Fruit fly (Drosophila melanogaster): ENCODE results near the gene Kap3.

Gene Kap3

dm6 chrX:11340719-11341322 lies 937 bp upstream of the Kap3 start:
- TF ChIP-seq toe (GFP tag; optimal IDR thresholded peaks at IDR 0.05) = no peak
- peak; percentile 34 for TF ChIP-seq CG11617 (GFP tag; optimal IDR thresholded peaks at IDR 0.05)
- peak; percentile 7 for TF ChIP-seq CG7045 (GFP tag; optimal IDR thresholded peaks at IDR 0.05)
- TF ChIP-seq cic (GFP tag; optimal IDR thresholded peaks at IDR 0.05) = peak; percentile 16
- peak; percentile 9 for TF ChIP-seq CG14711 (tag; optimal IDR thresholded peaks at IDR 0.05)
- peak; percentile 97 for TF ChIP-seq pad (GFP tag; optimal IDR thresholded peaks at IDR 0.05)
- no peak for TF ChIP-seq Mnt (GFP tag; optimal IDR thresholded peaks at IDR 0.05)
- peak; percentile 44 for TF ChIP-seq CG5204 (GFP tag; optimal IDR thresholded peaks at IDR 0.05)
- TF ChIP-seq CG12768 (GFP tag; optimal IDR thresholded peaks at IDR 0.05) = no peak
- no peak for TF ChIP-seq Clk (GFP tag; optimal IDR thresholded peaks at IDR 0.05)
- TF ChIP-seq tj (GFP tag; optimal IDR thresholded peaks at IDR 0.05) = peak; percentile 99
- peak; percentile 23 for TF ChIP-seq CG7101 (tag; optimal IDR thresholded peaks at IDR 0.05)
- peak; percentile 29 for TF ChIP-seq CG1620 (GFP tag; optimal IDR thresholded peaks at IDR 0.05)
- TF ChIP-seq kay (GFP tag; ENCODE audit: borderline replicate concordance) = no peak
- peak; percentile 36 for TF ChIP-seq ovo (GFP tag; optimal IDR thresholded peaks at IDR 0.05)
- TF ChIP-seq Crg-1 (GFP tag; optimal IDR thresholded peaks at IDR 0.05) = no peak
- TF ChIP-seq cnc (optimal IDR thresholded peaks at IDR 0.05) = no peak

dm6 chrX:11338973-11339867 lies 664 bp downstream of the Kap3 start:
- TF ChIP-seq kay (GFP tag; ENCODE audit: borderline replicate concordance) = no peak
- TF ChIP-seq CG14711 (tag; optimal IDR thresholded peaks at IDR 0.05) = peak; percentile 31
- TF ChIP-seq CG33017 (tag; optimal IDR thresholded peaks at IDR 0.05) = no peak
- TF ChIP-seq bab1 (GFP tag; optimal IDR thresholded peaks at IDR 0.05) = peak; percentile 54
- no peak for TF ChIP-seq cic (GFP tag; optimal IDR thresholded peaks at IDR 0.05)
- TF ChIP-seq ovo (GFP tag; optimal IDR thresholded peaks at IDR 0.05) = peak; percentile 53
- no peak for TF ChIP-seq cnc (optimal IDR thresholded peaks at IDR 0.05)
- no peak for TF ChIP-seq CG12768 (GFP tag; optimal IDR thresholded peaks at IDR 0.05)
- TF ChIP-seq pad (GFP tag; optimal IDR thresholded peaks at IDR 0.05) = peak; percentile 23
- peak; percentile 90 for TF ChIP-seq CG1620 (GFP tag; optimal IDR thresholded peaks at IDR 0.05)
- TF ChIP-seq tj (GFP tag; optimal IDR thresholded peaks at IDR 0.05) = peak; percentile 63
- TF ChIP-seq CG7101 (tag; optimal IDR thresholded peaks at IDR 0.05) = peak; percentile 69
- peak; percentile 41 for TF ChIP-seq CG11617 (GFP tag; optimal IDR thresholded peaks at IDR 0.05)
- peak; percentile 55 for TF ChIP-seq Crg-1 (GFP tag; optimal IDR thresholded peaks at IDR 0.05)
- TF ChIP-seq Mnt (GFP tag; optimal IDR thresholded peaks at IDR 0.05) = peak; percentile 75
- no peak for TF ChIP-seq CG5204 (GFP tag; optimal IDR thresholded peaks at IDR 0.05)
- no peak for TF ChIP-seq CG7045 (GFP tag; optimal IDR thresholded peaks at IDR 0.05)
- peak; percentile 72 for TF ChIP-seq toe (GFP tag; optimal IDR thresholded peaks at IDR 0.05)
- no peak for TF ChIP-seq Clk (GFP tag; optimal IDR thresholded peaks at IDR 0.05)
- TF ChIP-seq Hr96 (GFP tag; optimal IDR thresholded peaks at IDR 0.05) = no peak

dm6 chrX:11338047-11338747 lies 1.7 kb downstream of the Kap3 start:
- no peak for TF ChIP-seq CG5204 (GFP tag; optimal IDR thresholded peaks at IDR 0.05)
- TF ChIP-seq bab1 (GFP tag; optimal IDR thresholded peaks at IDR 0.05) = peak; percentile 22
- TF ChIP-seq Mnt (GFP tag; optimal IDR thresholded peaks at IDR 0.05) = no peak
- TF ChIP-seq CG33017 (tag; optimal IDR thresholded peaks at IDR 0.05) = no peak
- peak; percentile 2 for TF ChIP-seq CG14711 (tag; optimal IDR thresholded peaks at IDR 0.05)
- peak; percentile 20 for TF ChIP-seq CG7045 (GFP tag; optimal IDR thresholded peaks at IDR 0.05)
- TF ChIP-seq Hr96 (GFP tag; optimal IDR thresholded peaks at IDR 0.05) = no peak
- TF ChIP-seq Clk (GFP tag; optimal IDR thresholded peaks at IDR 0.05) = no peak
- TF ChIP-seq tj (GFP tag; optimal IDR thresholded peaks at IDR 0.05) = peak; percentile 4
- TF ChIP-seq CG11617 (GFP tag; optimal IDR thresholded peaks at IDR 0.05) = peak; percentile 13

- TF ChIP-seq ovo (GFP tag; optimal IDR thresholded peaks at IDR 0.05) = peak; percentile 91
- peak; percentile 96 for TF ChIP-seq kay (GFP tag; ENCODE audit: borderline replicate concordance)
- no peak for TF ChIP-seq Hr96 (GFP tag; optimal IDR thresholded peaks at IDR 0.05)
- peak; percentile 65 for TF ChIP-seq pad (GFP tag; optimal IDR thresholded peaks at IDR 0.05)
- peak; percentile 77 for TF ChIP-seq bab1 (GFP tag; optimal IDR thresholded peaks at IDR 0.05)
- TF ChIP-seq CG7101 (tag; optimal IDR thresholded peaks at IDR 0.05) = peak; percentile 84
- TF ChIP-seq CG1620 (GFP tag; optimal IDR thresholded peaks at IDR 0.05) = peak; percentile 59
- no peak for TF ChIP-seq CG5204 (GFP tag; optimal IDR thresholded peaks at IDR 0.05)
- TF ChIP-seq CG33017 (tag; optimal IDR thresholded peaks at IDR 0.05) = peak; percentile 81
- TF ChIP-seq CG7045 (GFP tag; optimal IDR thresholded peaks at IDR 0.05) = peak; percentile 73
- TF ChIP-seq cnc (optimal IDR thresholded peaks at IDR 0.05) = no peak
- peak; percentile 66 for TF ChIP-seq Mnt (GFP tag; optimal IDR thresholded peaks at IDR 0.05)
- TF ChIP-seq tj (GFP tag; optimal IDR thresholded peaks at IDR 0.05) = peak; percentile 59
- TF ChIP-seq toe (GFP tag; optimal IDR thresholded peaks at IDR 0.05) = no peak
- peak; percentile 72 for TF ChIP-seq Crg-1 (GFP tag; optimal IDR thresholded peaks at IDR 0.05)
- TF ChIP-seq CG14711 (tag; optimal IDR thresholded peaks at IDR 0.05) = peak; percentile 72
- TF ChIP-seq CG12768 (GFP tag; optimal IDR thresholded peaks at IDR 0.05) = peak; percentile 78
- TF ChIP-seq cic (GFP tag; optimal IDR thresholded peaks at IDR 0.05) = peak; percentile 49
- TF ChIP-seq CG11617 (GFP tag; optimal IDR thresholded peaks at IDR 0.05) = peak; percentile 83
- TF ChIP-seq Clk (GFP tag; optimal IDR thresholded peaks at IDR 0.05) = peak; percentile 28
Measured at dm6 chrX:11326213-11326731, 13.6 kb downstream of the Kap3 start.
